Worm (Caenorhabditis elegans) whole organism, late embryonic: ENCODE results near the gene R10E8.3.

Source experiments
- C08G9.2 ChIP-seq: sonication (generic microtip); optimal IDR thresholded peaks from 2 replicates; lab custom pipeline; 2016; ENCODE audit warnings: mild to moderate bottlenecking, missing genetic modification characterization, moderate library complexity, missing compliant biosample characterization
- C38D4.7 ChIP-seq: fragments of 200-800 bp; sonication (Bioruptor generic); optimal IDR thresholded peaks from 2 replicates; lab custom pipeline; 2018; ENCODE audit warnings: mild to moderate bottlenecking, missing genetic modification characterization, moderate library complexity, missing compliant biosample characterization
- F13H6.1 ChIP-seq: sonication (generic microtip); optimal IDR thresholded peaks from 2 replicates; lab custom pipeline; 2016; ENCODE audit warnings: missing genetic modification characterization, missing compliant biosample characterization
- K02D7.2 ChIP-seq: sonication (generic microtip); optimal IDR thresholded peaks from 2 replicates; lab custom pipeline; 2017; ENCODE audit warnings: mild to moderate bottlenecking, missing genetic modification characterization, missing compliant biosample characterization
- K09A11.1 ChIP-seq: sonication (generic microtip); optimal IDR thresholded peaks from 2 replicates; lab custom pipeline; 2017; ENCODE audit warnings: antibody characterized with exemption, mild to moderate bottlenecking, missing genetic modification characterization, missing compliant biosample characterization; ENCODE audit not compliant: insufficient read depth
- T23F11.4 ChIP-seq: fragments of 200-800 bp; sonication (Bioruptor generic); optimal IDR thresholded peaks from 2 replicates; lab custom pipeline; 2018; ENCODE audit warnings: mild to moderate bottlenecking, missing genetic modification characterization, missing compliant biosample characterization
- ama-1 ChIP-seq: fragments of 150-350 bp; optimal IDR thresholded peaks from 2 replicates; lab custom pipeline; 2014
- ceh-18 ChIP-seq: sonication (generic microtip); optimal IDR thresholded peaks from 2 replicates; lab custom pipeline; 2016; ENCODE audit warnings: missing genetic modification characterization, missing compliant biosample characterization
- ceh-2 ChIP-seq: sonication (generic microtip); optimal IDR thresholded peaks from 2 replicates; lab custom pipeline; 2016; ENCODE audit warnings: missing genotype, missing genetic modification characterization, missing compliant biosample characterization
- ceh-22 ChIP-seq: sonication (generic microtip); optimal IDR thresholded peaks from 2 replicates; lab custom pipeline; 2017; ENCODE audit warnings: missing biosample characterization, missing genetic modification characterization
- ceh-24 ChIP-seq: sonication (generic microtip); optimal IDR thresholded peaks from 2 replicates; lab custom pipeline; 2016; ENCODE audit warnings: mild to moderate bottlenecking, missing genetic modification characterization, missing compliant biosample characterization
- ceh-31 ChIP-seq: sonication (generic microtip); optimal IDR thresholded peaks from 2 replicates; lab custom pipeline; 2016; ENCODE audit warnings: missing genetic modification characterization, missing compliant biosample characterization
- ceh-45 ChIP-seq: fragments of 200-800 bp; sonication (Bioruptor generic); IDR thresholded peaks from 2 replicates; pipeline ENCODE4 v1.3.6; 2022; ENCODE audit warnings: missing genetic modification reagents, missing genetic modification characterization, missing compliant biosample characterization
- ceh-48 ChIP-seq: sonication (generic microtip); optimal IDR thresholded peaks from 2 replicates; lab custom pipeline; 2016; ENCODE audit warnings: missing genetic modification characterization, inconsistent platforms, missing compliant biosample characterization
- ceh-9 ChIP-seq: sonication (generic microtip); optimal IDR thresholded peaks from 2 replicates; lab custom pipeline; 2016; ENCODE audit warnings: mild to moderate bottlenecking, missing genetic modification characterization, inconsistent platforms, missing compliant biosample characterization
- dve-1 ChIP-seq: sonication (generic microtip); optimal IDR thresholded peaks from 2 replicates; lab custom pipeline; 2017; ENCODE audit warnings: antibody characterized with exemption, mild to moderate bottlenecking, missing genetic modification characterization, missing compliant biosample characterization
- elt-2 ChIP-seq: sonication (generic microtip); optimal IDR thresholded peaks from 2 replicates; lab custom pipeline; 2016; ENCODE audit warnings: missing genetic modification reagents, missing genetic modification characterization, missing compliant biosample characterization
- elt-4 ChIP-seq: sonication (generic microtip); optimal IDR thresholded peaks from 2 replicates; lab custom pipeline; 2016; ENCODE audit warnings: missing genetic modification characterization, missing compliant biosample characterization
- ets-4 ChIP-seq: sonication (generic microtip); optimal IDR thresholded peaks from 2 replicates; lab custom pipeline; 2016; ENCODE audit warnings: missing genetic modification characterization, missing compliant biosample characterization
- eyg-1 ChIP-seq: sonication (generic microtip); optimal IDR thresholded peaks from 2 replicates; lab custom pipeline; 2016; ENCODE audit warnings: missing genotype, missing genetic modification characterization, missing compliant biosample characterization
- gmeb-2 ChIP-seq: sonication (generic microtip); optimal IDR thresholded peaks from 2 replicates; lab custom pipeline; 2016; ENCODE audit warnings: missing genetic modification characterization, inconsistent platforms, missing compliant biosample characterization
- hlh-15 ChIP-seq: sonication (generic microtip); optimal IDR thresholded peaks from 2 replicates; lab custom pipeline; 2016; ENCODE audit warnings: missing genetic modification characterization, missing compliant biosample characterization
- lim-6 ChIP-seq: sonication (generic microtip); optimal IDR thresholded peaks from 2 replicates; lab custom pipeline; 2016; ENCODE audit warnings: missing genetic modification characterization, missing compliant biosample characterization
- madf-2 ChIP-seq: sonication (generic microtip); optimal IDR thresholded peaks from 2 replicates; lab custom pipeline; 2017; ENCODE audit warnings: missing genetic modification characterization, missing compliant biosample characterization
- nfya-1 ChIP-seq: sonication (generic microtip); optimal IDR thresholded peaks from 2 replicates; lab custom pipeline; 2017; ENCODE audit warnings: missing genetic modification characterization, mild to moderate bottlenecking, missing compliant biosample characterization, antibody characterized with exemption, moderate library complexity
- nhr-11 ChIP-seq: fragments of 150-350 bp; optimal IDR thresholded peaks from 2 replicates; lab custom pipeline; 2014; ENCODE audit warnings: missing biosample characterization, missing genetic modification characterization
- nhr-232 ChIP-seq: sonication (generic microtip); optimal IDR thresholded peaks from 2 replicates; lab custom pipeline; 2016; ENCODE audit warnings: missing genetic modification characterization, missing compliant biosample characterization
- npax-4 ChIP-seq: sonication (generic microtip); optimal IDR thresholded peaks from 2 replicates; lab custom pipeline; 2016; ENCODE audit warnings: missing genetic modification characterization, missing compliant biosample characterization
- pag-3 ChIP-seq: sonication (generic microtip); optimal IDR thresholded peaks from 2 replicates; lab custom pipeline; 2016; ENCODE audit warnings: missing compliant biosample characterization, missing genetic modification characterization, borderline replicate concordance
- pat-9 ChIP-seq: fragments of 200-800 bp; sonication (Bioruptor generic); optimal IDR thresholded peaks from 2 replicates; lab custom pipeline; 2018; ENCODE audit warnings: mild to moderate bottlenecking, missing genetic modification characterization, moderate library complexity, missing compliant biosample characterization
- pax-1 ChIP-seq: fragments of 150-350 bp; optimal IDR thresholded peaks from 2 replicates; lab custom pipeline; 2014; ENCODE audit warnings: missing biosample characterization, missing genetic modification characterization
- pha-2 ChIP-seq: sonication (generic microtip); optimal IDR thresholded peaks from 2 replicates; lab custom pipeline; 2017; ENCODE audit warnings: mild to moderate bottlenecking, missing genetic modification characterization, missing compliant biosample characterization
- ref-2 ChIP-seq: sonication (generic microtip); optimal IDR thresholded peaks from 2 replicates; lab custom pipeline; 2016; ENCODE audit warnings: missing genetic modification characterization, missing compliant biosample characterization
- rnt-1 ChIP-seq: sonication (generic microtip); optimal IDR thresholded peaks from 2 replicates; lab custom pipeline; 2016; ENCODE audit warnings: missing genetic modification characterization, missing compliant biosample characterization
- sdc-2 ChIP-seq: sonication (generic microtip); optimal IDR thresholded peaks from 2 replicates; lab custom pipeline; 2016; ENCODE audit warnings: missing genotype, missing genetic modification characterization, missing compliant biosample characterization
- syd-9 ChIP-seq: sonication (generic microtip); optimal IDR thresholded peaks from 2 replicates; lab custom pipeline; 2016; ENCODE audit warnings: mild to moderate bottlenecking, missing genetic modification characterization, moderate library complexity, missing compliant biosample characterization
- tbx-2 ChIP-seq: sonication (generic microtip); optimal IDR thresholded peaks from 2 replicates; lab custom pipeline; 2016; ENCODE audit warnings: missing genetic modification characterization, missing compliant biosample characterization
- tbx-7 ChIP-seq: sonication (generic microtip); optimal IDR thresholded peaks from 2 replicates; lab custom pipeline; 2016; ENCODE audit warnings: missing genotype, missing genetic modification characterization, missing compliant biosample characterization
- unc-42 ChIP-seq: sonication (generic microtip); optimal IDR thresholded peaks from 2 replicates; lab custom pipeline; 2016; ENCODE audit warnings: missing genotype, missing genetic modification characterization, missing compliant biosample characterization
- unc-55 ChIP-seq: sonication (generic microtip); optimal IDR thresholded peaks from 2 replicates; lab custom pipeline; 2017; ENCODE audit warnings: missing biosample characterization, missing genetic modification reagents, missing genetic modification characterization
- zip-5 ChIP-seq: sonication (generic microtip); optimal IDR thresholded peaks from 2 replicates; lab custom pipeline; 2016; ENCODE audit warnings: missing genetic modification characterization, missing compliant biosample characterization
- ztf-16 ChIP-seq: sonication (generic microtip); optimal IDR thresholded peaks from 2 replicates; lab custom pipeline; 2017; ENCODE audit warnings: missing genetic modification characterization, missing compliant biosample characterization

R10E8.3 gene

DNA sequence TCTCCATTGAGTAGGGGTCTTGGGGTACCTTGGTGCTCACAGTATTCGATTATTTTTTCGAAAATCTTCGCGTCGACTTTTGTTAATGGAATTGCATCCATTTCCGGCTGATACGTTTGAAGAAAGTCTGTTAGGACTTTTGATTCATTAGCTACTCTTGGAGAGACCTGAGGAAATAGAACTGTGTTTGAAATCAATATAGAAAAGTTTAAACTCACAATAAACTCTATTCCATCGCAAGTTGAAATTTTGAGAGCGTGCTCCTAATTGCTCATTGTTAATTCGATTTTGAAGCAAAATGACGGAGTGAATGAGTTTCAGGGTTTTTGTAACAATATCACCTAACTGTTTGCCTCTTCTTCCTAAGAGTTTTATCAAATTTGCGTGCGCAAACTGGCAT lies 33.3 kb upstream of the R10E8.3 start, which contains the start of gene skr-6:
Gene skr-6 (minus strand): TSS at position 101 of the 400 bp plus-strand sequence.
- TF ChIP-seq nhr-11 (tag; lab: Kevin White, UChicago) (no peak), gmeb-2 (no peak), ceh-31 (tag; lab: Kevin White, UChicago) (no peak), pat-9 (tag; lab: Kevin White, UChicago) (no peak), nfya-1 (tag; lab: Kevin White, UChicago) (no peak), lim-6 (tag; lab: Kevin White, UChicago) (no peak), ref-2 (no peak), sdc-2 (tag; lab: Kevin White, UChicago) (no peak)

DNA sequence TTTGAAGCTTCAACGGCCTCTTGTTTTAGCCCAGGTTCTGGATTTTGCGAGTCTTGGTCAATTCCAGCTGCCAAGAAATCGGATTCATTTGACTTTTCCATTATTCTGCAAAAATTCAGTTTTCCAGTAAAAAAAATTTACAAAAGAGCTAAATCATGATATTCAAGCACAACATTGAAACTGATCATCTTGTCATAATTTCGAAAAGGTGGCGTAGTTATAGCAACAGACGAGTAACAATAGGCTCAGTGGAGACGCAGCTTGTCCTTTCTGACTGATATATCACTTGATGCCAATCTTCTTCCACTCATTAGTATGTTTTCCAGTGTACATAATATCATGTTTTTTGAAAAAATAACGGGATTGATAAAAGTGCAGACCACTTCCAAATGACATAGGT lies 32.2 kb upstream of the R10E8.3 start, which contains the start of gene fbxa-213:
Gene fbxa-213 (minus strand): TSS at position 101 of the 400 bp plus-strand sequence.
- no peak for TF ChIP-seq ceh-2 (tag; lab: Kevin White, UChicago)
- no peak for TF ChIP-seq K09A11.1 (tag; lab: Kevin White, UChicago)
- no peak for TF ChIP-seq K02D7.2 (tag; lab: Kevin White, UChicago)
- TF ChIP-seq elt-2 = no peak
- no peak for TF ChIP-seq pat-9 (tag; lab: Kevin White, UChicago)
- TF ChIP-seq ets-4 (tag; lab: Kevin White, UChicago) = no peak
- no peak for TF ChIP-seq T23F11.4
- TF ChIP-seq gmeb-2 = no peak
- no peak for TF ChIP-seq ceh-45 (GFP tag; lab: Robert Waterston, UW)
- no peak for TF ChIP-seq ceh-9 (tag; lab: Kevin White, UChicago)
- no peak for TF ChIP-seq ama-1 (lab: Kevin White, UChicago)
- TF ChIP-seq ceh-22 (tag; lab: Kevin White, UChicago) = no peak
- no peak for TF ChIP-seq unc-42 (tag; lab: Kevin White, UChicago)
- no peak for TF ChIP-seq pax-1 (tag; lab: Kevin White, UChicago)
- no peak for TF ChIP-seq syd-9 (tag; lab: Kevin White, UChicago)

DNA sequence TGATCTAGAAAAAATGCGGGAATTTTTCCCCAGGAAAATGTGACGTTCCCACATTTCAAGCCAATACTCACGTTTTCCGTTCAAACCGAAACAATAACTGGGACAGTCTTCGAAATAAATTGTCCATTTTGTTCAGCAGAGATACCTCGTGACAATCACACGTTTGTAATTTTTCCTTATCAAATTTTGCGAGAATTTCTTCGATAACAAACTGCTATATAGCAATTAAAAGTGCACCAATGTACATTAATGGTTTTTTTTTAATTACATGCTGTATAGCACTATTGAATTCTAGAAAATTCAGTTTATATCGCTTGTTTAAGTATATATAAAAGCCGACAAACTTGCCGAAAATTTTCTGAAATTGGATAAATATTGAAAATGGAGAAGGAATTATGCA lies 29.7 kb upstream of the R10E8.3 start, which contains the start of gene R10E8.6:
Gene R10E8.6 (minus strand): TSS at position 154 of the 400 bp plus-strand sequence.
- no peak for TF ChIP-seq pax-1 (tag; lab: Kevin White, UChicago)
- no peak for TF ChIP-seq elt-4 (tag; lab: Kevin White, UChicago)
- no peak for TF ChIP-seq rnt-1 (tag; lab: Kevin White, UChicago)
- no peak for TF ChIP-seq sdc-2 (tag; lab: Kevin White, UChicago)
- no peak for TF ChIP-seq tbx-2 (tag; lab: Kevin White, UChicago)
- TF ChIP-seq ceh-24 (tag; lab: Kevin White, UChicago) = no peak
- TF ChIP-seq npax-4 = no peak
- no peak for TF ChIP-seq tbx-7 (tag; lab: Kevin White, UChicago)
- no peak for TF ChIP-seq hlh-15
- TF ChIP-seq unc-55 (GFP tag; lab: Kevin White, UChicago) = no peak
- TF ChIP-seq ceh-48 (tag; lab: Kevin White, UChicago) = no peak
- TF ChIP-seq ama-1 (lab: Kevin White, UChicago) = no peak
- no peak for TF ChIP-seq T23F11.4
- no peak for TF ChIP-seq C38D4.7 (GFP tag; lab: Kevin White, UChicago)
- TF ChIP-seq F13H6.1 (tag; lab: Kevin White, UChicago) = no peak
- no peak for TF ChIP-seq C08G9.2 (tag; lab: Kevin White, UChicago)
- TF ChIP-seq pag-3 (tag; lab: Kevin White, UChicago) = no peak
- TF ChIP-seq madf-2 = no peak

DNA sequence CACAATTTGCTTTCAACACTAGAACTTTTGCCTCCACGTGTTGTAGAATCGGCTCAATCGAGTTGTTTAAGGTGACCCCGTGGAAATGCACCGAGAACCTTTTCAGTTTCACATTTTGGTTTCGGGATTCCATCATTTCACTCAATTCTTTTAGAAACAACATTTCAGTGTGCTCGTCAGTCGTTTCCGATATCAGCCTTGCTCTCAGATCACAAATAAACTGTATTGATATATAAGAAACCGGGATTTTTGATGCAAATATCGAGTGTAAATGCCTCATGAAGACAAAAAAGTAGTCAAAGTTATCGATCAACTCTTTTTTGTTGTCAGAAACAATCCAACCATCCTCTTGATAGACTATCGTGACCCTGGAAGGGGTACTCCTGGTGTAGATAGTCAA lies 28.9 kb upstream of the R10E8.3 start:
- TF ChIP-seq zip-5 (tag; lab: Kevin White, UChicago) = no peak
- no peak for TF ChIP-seq ceh-22 (tag; lab: Kevin White, UChicago)
- no peak for TF ChIP-seq ztf-16 (tag; lab: Kevin White, UChicago)
- TF ChIP-seq ceh-18 (tag; lab: Kevin White, UChicago) = no peak
- TF ChIP-seq eyg-1 (tag; lab: Kevin White, UChicago) = no peak
- no peak for TF ChIP-seq dve-1 (tag; lab: Kevin White, UChicago)
- TF ChIP-seq nhr-232 = no peak
- no peak for TF ChIP-seq rnt-1 (tag; lab: Kevin White, UChicago)
- no peak for TF ChIP-seq pha-2 (tag; lab: Kevin White, UChicago)
